Fruit fly (Drosophila melanogaster): ENCODE measurements around the gene Sf3a1.

dm6 chr3R:17002218-17003110 is at the start of gene Sf3a1, which contains the start of gene Irc:
- TF ChIP-seq pan (optimal IDR thresholded peaks at IDR 0.05): no peak
- no peak for TF ChIP-seq pan (GFP tag; optimal IDR thresholded peaks at IDR 0.05 in 1 of 2, IDR thresholded peaks at IDR 0.05 in 1 of 2)
- peak; percentile 9 for TF ChIP-seq Hmr (GFP tag; optimal IDR thresholded peaks at IDR 0.05)
- TF ChIP-seq cas (GFP tag; IDR thresholded peaks at IDR 0.05): no peak
